Worm (Caenorhabditis elegans): ENCODE data around the gene glt-1.

ce11 chrX:3464309-3465038 is 31.4 kb upstream of the glt-1 start:
- no peak for TF ChIP-seq alr-1 (tag; optimal IDR thresholded peaks at IDR 0.05)
- no peak for TF ChIP-seq lin-13 (GFP tag; optimal IDR thresholded peaks at IDR 0.05)
- TF ChIP-seq ztf-11 (tag; optimal IDR thresholded peaks at IDR 0.05), result no peak
- no peak for TF ChIP-seq sma-3 (GFP tag; optimal IDR thresholded peaks at IDR 0.05)
- TF ChIP-seq blmp-1 (tag; optimal IDR thresholded peaks at IDR 0.05; ENCODE audit: insufficient read depth), result no peak
- no peak for TF ChIP-seq egl-27 (tag; optimal IDR thresholded peaks at IDR 0.05)
- TF ChIP-seq unc-39 (tag; optimal IDR thresholded peaks at IDR 0.05), result no peak
- no peak for TF ChIP-seq ztf-4 (tag; optimal IDR thresholded peaks at IDR 0.05)
- no peak for TF ChIP-seq skn-1 (tag; optimal IDR thresholded peaks at IDR 0.05)
- TF ChIP-seq nhr-25 (tag; optimal IDR thresholded peaks at IDR 0.05), result no peak
- TF ChIP-seq unc-62 (GFP tag; optimal IDR thresholded peaks at IDR 0.05), result no peak

Data from whole organism, L2 larva.